Fruit fly (Drosophila melanogaster) whole organism, larva: ENCODE measurements around the gene Doc3.

Experiments
- noc ChIP-seq: fragments of 200-800 bp; sonication (Bioruptor generic); optimal IDR thresholded peaks from 3 replicates; lab custom pipeline; 2019; ENCODE audit warnings: missing biosample characterization, mild to moderate bottlenecking, missing genetic modification characterization, moderate library complexity

Gene Doc3

dm6 chr3L:9025178-9025577, 20.2 kb downstream of the Doc3 start:
- peak; percentile 36 for TF ChIP-seq noc (tag; lab: Kevin White, UChicago)

DNA sequence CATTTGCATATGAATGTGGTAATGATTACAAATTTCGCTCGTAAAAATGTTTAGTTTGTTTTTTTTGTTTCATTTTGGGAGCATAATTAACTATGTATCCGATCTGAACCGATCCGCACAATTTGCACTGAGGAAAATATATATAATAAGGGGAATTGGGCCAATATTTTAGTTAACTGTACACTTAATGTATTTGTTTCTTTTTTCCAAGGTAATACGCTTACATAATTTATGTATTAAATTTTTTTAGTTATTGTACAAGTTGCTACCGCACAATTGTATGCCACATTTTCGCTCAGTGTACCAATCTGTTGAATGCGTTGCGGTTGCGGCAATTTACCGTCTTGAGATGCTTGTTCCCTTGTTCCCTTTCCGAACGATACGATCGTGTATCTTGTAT, 20.7 kb downstream of the Doc3 start:
- peak; percentile 47 for TF ChIP-seq noc (tag; lab: Kevin White, UChicago)

DNA sequence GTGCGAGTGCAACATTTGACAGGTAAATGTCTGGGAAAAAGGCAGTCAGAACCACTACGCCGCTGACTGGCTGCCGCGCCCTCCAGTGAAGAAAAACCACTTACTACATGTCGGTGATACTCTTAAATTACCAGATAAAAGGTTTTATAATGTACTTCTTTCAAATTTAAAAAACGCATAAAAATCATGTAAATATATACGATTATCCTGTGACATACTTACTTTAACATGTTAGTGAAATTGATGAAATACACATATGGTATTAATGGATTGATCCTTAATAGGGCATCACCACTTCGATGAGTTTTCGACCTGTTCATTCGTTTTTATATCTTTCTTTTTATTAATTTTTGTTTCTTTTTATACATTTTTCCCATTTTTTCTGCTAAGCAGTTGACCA, 21.6 kb downstream of the Doc3 start:
- TF ChIP-seq noc (tag; lab: Kevin White, UChicago), result no peak

- no peak for TF ChIP-seq noc (tag; lab: Kevin White, UChicago)
These were observed 22.2 kb downstream of the Doc3 start for dm6 chr3L:9027122-9027696.

dm6 chr3L:9028057-9028456, 23.1 kb downstream of the Doc3 start:
- TF ChIP-seq noc (tag; lab: Kevin White, UChicago), result no peak

DNA sequence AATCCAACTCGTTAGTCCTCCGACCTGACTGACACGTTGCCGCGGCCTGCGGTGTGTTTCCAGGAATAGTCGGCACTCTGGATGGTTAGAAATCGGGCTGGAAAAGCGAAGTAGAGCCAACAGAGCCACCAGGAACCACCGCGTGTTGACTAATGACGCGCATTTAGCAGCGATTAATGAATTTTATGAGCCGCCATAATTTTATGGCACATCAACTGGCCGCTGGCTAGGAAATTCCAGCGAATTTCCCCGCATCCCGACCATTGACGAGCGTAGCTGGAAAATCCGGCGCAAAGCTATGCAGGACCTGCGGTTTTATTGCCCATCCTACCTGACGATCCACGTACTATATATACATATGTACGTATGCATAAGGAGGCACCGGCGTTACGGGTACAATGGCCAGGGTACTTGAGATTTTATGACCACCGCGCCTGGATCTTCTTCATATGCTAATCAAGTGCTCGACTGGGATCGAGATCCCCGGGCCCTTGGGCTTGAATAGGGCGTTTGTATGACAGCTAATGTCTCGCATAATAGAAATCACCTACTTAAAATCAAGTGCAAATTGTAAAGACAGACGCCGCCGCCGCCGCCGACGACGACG, 24.3 kb downstream of the Doc3 start:
- TF ChIP-seq noc (tag; lab: Kevin White, UChicago), result no peak

- no peak for TF ChIP-seq noc (tag; lab: Kevin White, UChicago)
These were observed 27.9 kb downstream of the Doc3 start for dm6 chr3L:9032871-9033270.

DNA sequence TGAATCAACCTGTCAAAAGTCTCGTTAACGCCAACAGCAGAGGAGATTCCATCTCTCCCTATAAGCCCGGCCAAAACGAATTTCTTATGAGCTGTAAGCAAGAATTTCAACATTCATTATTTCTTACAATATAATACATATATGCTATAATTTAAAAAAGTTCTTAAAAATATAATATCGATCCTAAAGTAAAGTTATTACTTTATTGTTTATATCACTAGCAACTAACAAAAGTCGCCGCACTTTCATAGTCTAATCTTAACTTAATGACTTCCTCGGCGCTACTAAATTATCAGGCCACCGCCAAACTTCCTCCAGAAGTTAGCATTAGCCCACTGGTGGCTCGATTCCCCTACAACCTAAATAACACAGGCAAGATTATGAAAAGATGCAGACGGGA, 28.5 kb downstream of the Doc3 start:
- no peak for TF ChIP-seq noc (tag; lab: Kevin White, UChicago)

dm6 chr3L:9033999-9034626, 29.1 kb downstream of the Doc3 start:
- no peak for TF ChIP-seq noc (tag; lab: Kevin White, UChicago)

- no peak for TF ChIP-seq noc (tag; lab: Kevin White, UChicago)
These were observed 32.6 kb downstream of the Doc3 start for dm6 chr3L:9037608-9038007.

dm6 chr3L:9039189-9039588, 34.2 kb downstream of the Doc3 start:
- no peak for TF ChIP-seq noc (tag; lab: Kevin White, UChicago)

dm6 chr3L:9041042-9041477, 36.1 kb downstream of the Doc3 start, which contains the start of gene Doc1:
Gene Doc1 (plus strand): TSS chr3L:9041375.
- no peak for TF ChIP-seq noc (tag; lab: Kevin White, UChicago)

DNA sequence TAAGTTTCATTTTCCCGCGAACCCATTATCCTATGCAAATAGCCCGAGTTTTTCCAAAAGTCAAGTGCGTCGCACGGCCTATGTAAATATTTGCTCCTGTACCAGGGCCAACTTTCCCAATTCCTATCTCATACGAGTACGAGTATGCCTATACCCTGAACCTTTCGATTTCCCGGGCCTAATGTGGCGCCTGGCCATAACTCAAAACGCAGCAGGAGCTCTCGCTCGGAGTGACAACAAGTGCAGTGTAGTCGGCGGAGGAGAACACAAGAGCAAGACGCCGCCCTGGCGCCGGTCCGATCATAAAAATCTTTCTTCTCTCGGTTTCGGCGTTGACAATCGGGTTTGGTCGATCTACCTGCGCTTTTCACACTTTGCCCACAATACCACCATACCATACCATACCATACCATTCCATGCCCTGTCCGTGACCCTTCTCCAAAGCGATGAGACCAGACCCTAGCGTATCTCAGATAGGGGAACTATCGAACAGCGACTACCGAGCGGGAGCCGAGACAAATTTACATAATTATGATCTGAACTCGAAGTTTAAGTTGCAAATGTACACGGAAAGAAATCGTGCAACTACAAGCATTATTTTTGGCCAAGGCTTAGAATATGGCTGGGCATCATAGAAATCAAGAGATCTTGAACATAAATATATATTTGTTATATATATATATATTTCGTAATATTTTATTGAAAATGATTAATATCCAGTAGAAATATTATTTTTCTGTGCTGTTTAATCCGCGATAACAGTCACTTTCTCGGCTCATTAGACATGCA, 37.4 kb downstream of the Doc3 start:
- TF ChIP-seq noc (tag; lab: Kevin White, UChicago), result no peak

- no peak for TF ChIP-seq noc (tag; lab: Kevin White, UChicago)
These were observed 38.7 kb downstream of the Doc3 start for dm6 chr3L:9043648-9044047.

- TF ChIP-seq noc (tag; lab: Kevin White, UChicago), result no peak
These were observed 39.9 kb downstream of the Doc3 start for dm6 chr3L:9044896-9045295.

- TF ChIP-seq noc (tag; lab: Kevin White, UChicago), result peak; percentile 11
These were observed 40.3 kb downstream of the Doc3 start for dm6 chr3L:9045318-9045717.
